Worm (Caenorhabditis elegans) whole organism, late embryonic: ENCODE results near the gene mrps-18B.

Source experiments
- ceh-31 ChIP-seq: sonication (generic microtip); optimal IDR thresholded peaks from 2 replicates; lab custom pipeline; 2016; ENCODE audit warnings: missing genetic modification characterization, missing compliant biosample characterization
- nhr-11 ChIP-seq: fragments of 150-350 bp; optimal IDR thresholded peaks from 2 replicates; lab custom pipeline; 2014; ENCODE audit warnings: missing biosample characterization, missing genetic modification characterization
- pha-2 ChIP-seq: sonication (generic microtip); optimal IDR thresholded peaks from 2 replicates; lab custom pipeline; 2017; ENCODE audit warnings: mild to moderate bottlenecking, missing genetic modification characterization, missing compliant biosample characterization
- unc-3 ChIP-seq, 2 experiments: fragments of 200-800 bp in 1 of 2; sonication (Bioruptor generic) in 1 of 2; sonication (generic microtip) in 1 of 2; conservative IDR thresholded peaks in 1 of 2; optimal IDR thresholded peaks in 1 of 2; 2 replicates each; pipeline versions ENCODE4 v1.3.6 to Lab custom; 2016 to 2022; ENCODE audit warnings: missing compliant biosample characterization in 2 of 2, missing genetic modification characterization in 2 of 2, missing genetic modification reagents in 1 of 2
- unc-42 ChIP-seq: sonication (generic microtip); optimal IDR thresholded peaks from 2 replicates; lab custom pipeline; 2016; ENCODE audit warnings: missing genotype, missing genetic modification characterization, missing compliant biosample characterization

- TF ChIP-seq pha-2 (tag; lab: Kevin White, UChicago) (no peak), nhr-11 (tag; lab: Kevin White, UChicago) (no peak), unc-42 (tag; lab: Kevin White, UChicago) (no peak), ceh-31 (no peak), unc-3 (GFP tag; conservative IDR thresholded peaks at IDR 0.05; lab: Robert Waterston, UW) (no peak), unc-3 (tag; optimal IDR thresholded peaks at IDR 0.05; lab: Kevin White, UChicago) (no peak)
These were observed 43.7 kb upstream of the mrps-18B start, which contains the start of gene M05D6.5 for ce11 chrII:8481731-8482253.
